Fruit fly (Drosophila melanogaster): ENCODE data around the gene CG32459.

dm6 chr3L:22871030-22871844, 15.4 kb upstream of the CG32459 start:
- TF ChIP-seq Sox102F (GFP tag; optimal IDR thresholded peaks at IDR 0.05), result no peak
- TF ChIP-seq Hr39 (GFP tag; optimal IDR thresholded peaks at IDR 0.05), result no peak
- no peak for TF ChIP-seq CG32006 (GFP tag; optimal IDR thresholded peaks at IDR 0.05)
- TF ChIP-seq CG34406 (GFP tag; optimal IDR thresholded peaks at IDR 0.05), result no peak
- TF ChIP-seq CG9139 (GFP tag; optimal IDR thresholded peaks at IDR 0.05), result no peak
- TF ChIP-seq CG11762 (GFP tag; optimal IDR thresholded peaks at IDR 0.05; ENCODE audit: insufficient read depth), result no peak

Data from whole organism, prepupa.